Worm (Caenorhabditis elegans): ENCODE results near the gene fbxb-14.

- TF ChIP-seq ref-1 (GFP tag; conservative IDR thresholded peaks at IDR 0.05) (no peak), tab-1 (GFP tag; IDR thresholded peaks at IDR 0.05) (no peak)
These were observed 19.5 kb upstream of the fbxb-14 start, which contains the start of gene nhl-3 for ce11 chrII:602020-602419.
